Fruit fly (Drosophila melanogaster) whole organism, wandering third instar larva: Measurements from ENCODE around the gene Tom40.

Source experiments
- Abd-B ChIP-seq: fragments of >200 bp; optimal IDR thresholded peaks from 2 replicates; lab custom pipeline; 2017; ENCODE audit warnings: missing biosample characterization, missing genetic modification characterization
- CG32264 ChIP-seq: fragments of 200-800 bp; sonication (Bioruptor generic); optimal IDR thresholded peaks from 2 replicates; lab custom pipeline; 2016; ENCODE audit warnings: missing biosample characterization, missing genetic modification characterization
- CG9705 ChIP-seq: fragments of 200-800 bp; sonication (Bioruptor generic); optimal IDR thresholded peaks from 2 replicates; lab custom pipeline; 2018; ENCODE audit warnings: missing biosample characterization, mild to moderate bottlenecking, missing genetic modification characterization
- CrebA ChIP-seq: fragments of 200-800 bp; sonication (Bioruptor generic); optimal IDR thresholded peaks from 2 replicates; lab custom pipeline; 2016; ENCODE audit warnings: missing biosample characterization, mild to moderate bottlenecking, missing genetic modification characterization, borderline replicate concordance
- Dfd ChIP-seq: fragments of >200 bp; optimal IDR thresholded peaks from 2 replicates; lab custom pipeline; 2017; ENCODE audit warnings: missing biosample characterization, missing genetic modification characterization
- Dif ChIP-seq: fragments of 200-275, 200-300 bp; sonication (Bioruptor generic); optimal IDR thresholded peaks from 2 replicates; lab custom pipeline; 2018; ENCODE audit warnings: missing biosample characterization, missing genetic modification characterization; ENCODE audit not compliant: partially characterized antibody
- GATAd ChIP-seq: sonication (Bioruptor generic); optimal IDR thresholded peaks from 2 replicates; lab custom pipeline; 2016; ENCODE audit warnings: missing biosample characterization, missing genetic modification characterization
- HLH106 ChIP-seq: fragments of 200-800 bp; optimal IDR thresholded peaks from 3 replicates; lab custom pipeline; 2019; ENCODE audit warnings: missing biosample characterization, mild to moderate bottlenecking, missing genetic modification characterization, moderate library complexity
- Hnf4 ChIP-seq: fragments of 200-800 bp; sonication (Bioruptor generic); optimal IDR thresholded peaks from 2 replicates; lab custom pipeline; 2016; ENCODE audit warnings: missing biosample characterization, mild to moderate bottlenecking, missing genetic modification characterization
- Hr78 ChIP-seq: fragments of >200 bp; optimal IDR thresholded peaks from 2 replicates; lab custom pipeline; 2017; ENCODE audit warnings: missing biosample characterization, missing genetic modification characterization
- Hr83 ChIP-seq: fragments of 200-300 bp; sonication (Bioruptor generic); optimal IDR thresholded peaks from 2 replicates; lab custom pipeline; 2016; ENCODE audit warnings: missing biosample characterization, mild to moderate bottlenecking, missing genetic modification characterization, moderate library complexity; ENCODE audit not compliant: poor library complexity, severe bottlenecking
- Jra ChIP-seq: sonication (Bioruptor generic); optimal IDR thresholded peaks from 2 replicates; lab custom pipeline; 2016; ENCODE audit warnings: missing biosample characterization, missing genetic modification characterization
- Mio ChIP-seq: sonication (Bioruptor generic); optimal IDR thresholded peaks from 2 replicates; lab custom pipeline; 2016; ENCODE audit warnings: missing biosample characterization, missing genetic modification characterization
- Myc ChIP-seq: fragments of >200 bp; optimal IDR thresholded peaks from 2 replicates; lab custom pipeline; 2017
- N ChIP-seq: fragments of >200 bp; optimal IDR thresholded peaks from 2 replicates; lab custom pipeline; 2018; ENCODE audit warnings: missing biosample characterization, missing external identifiers, missing genetic modification characterization
- OdsH ChIP-seq: fragments of 200-800 bp; sonication (Bioruptor generic); optimal IDR thresholded peaks from 2 replicates; lab custom pipeline; 2016; ENCODE audit warnings: missing biosample characterization, mild to moderate bottlenecking, missing genetic modification characterization
- Rel ChIP-seq, 2 experiments: fragments of 200-800 bp; sonication (Bioruptor generic) in 1 of 2; optimal IDR thresholded peaks; 2 replicates in 1 of 2; 3 replicates in 1 of 2; lab custom pipeline; 2016 to 2019; ENCODE audit warnings: mild to moderate bottlenecking in 2 of 2, missing biosample characterization in 2 of 2, missing genetic modification characterization in 2 of 2, moderate library complexity in 1 of 2
- Sp1 ChIP-seq: fragments of 200-800 bp; sonication (Bioruptor generic); optimal IDR thresholded peaks from 3 replicates; lab custom pipeline; 2019; ENCODE audit warnings: missing biosample characterization, mild to moderate bottlenecking, missing genetic modification characterization, moderate library complexity
- Vsx2 ChIP-seq: fragments of 200-300, 225-300 bp; sonication (Bioruptor generic); optimal IDR thresholded peaks from 2 replicates; lab custom pipeline; 2018; ENCODE audit warnings: missing biosample characterization, missing genetic modification characterization; ENCODE audit not compliant: partially characterized antibody
- br ChIP-seq: fragments of 200-800 bp; sonication (Bioruptor generic); optimal IDR thresholded peaks from 2 replicates; lab custom pipeline; 2016; ENCODE audit warnings: missing biosample characterization, missing genetic modification characterization
- brk ChIP-seq: fragments of 200-800 bp; sonication (Bioruptor generic); optimal IDR thresholded peaks from 2 replicates; lab custom pipeline; 2016; ENCODE audit warnings: missing biosample characterization, mild to moderate bottlenecking, missing genetic modification characterization
- dl ChIP-seq, 2 experiments: fragments of 175-275, 200-275 bp in 1 of 2; fragments of 200-275 bp in 1 of 2; sonication (Bioruptor generic); optimal IDR thresholded peaks; lab custom pipeline; 2018; ENCODE audit warnings: mild to moderate bottlenecking in 2 of 2, missing biosample characterization in 2 of 2, missing genetic modification characterization in 2 of 2, moderate library complexity in 2 of 2; ENCODE audit not compliant: partially characterized antibody in 2 of 2, insufficient read depth in 1 of 2
- dmrt93B ChIP-seq: fragments of 200-800 bp; sonication (Bioruptor generic); optimal IDR thresholded peaks from 2 replicates; lab custom pipeline; 2018; ENCODE audit warnings: missing biosample characterization, mild to moderate bottlenecking, missing genetic modification characterization
- dsf ChIP-seq: sonication (Bioruptor generic); optimal IDR thresholded peaks from 2 replicates; lab custom pipeline; 2016; ENCODE audit warnings: missing biosample characterization, missing genetic modification characterization, borderline replicate concordance
- ey ChIP-seq: fragments of 200-800 bp; sonication (Bioruptor generic); optimal IDR thresholded peaks from 2 replicates; lab custom pipeline; 2016; ENCODE audit warnings: missing biosample characterization, missing genetic modification characterization
- foxo ChIP-seq, 2 experiments: fragments of 200-800 bp; sonication (Bioruptor generic); optimal IDR thresholded peaks; 2 replicates in 1 of 2; 3 replicates in 1 of 2; lab custom pipeline; 2016 to 2017; ENCODE audit warnings: missing biosample characterization in 2 of 2, missing genetic modification characterization in 2 of 2
- fru ChIP-seq: fragments of 200-800 bp; sonication (Bioruptor generic); optimal IDR thresholded peaks from 3 replicates; lab custom pipeline; 2016; ENCODE audit warnings: missing biosample characterization, mild to moderate bottlenecking, missing genetic modification characterization
- h ChIP-seq: fragments of 200-800 bp; sonication (Bioruptor generic); optimal IDR thresholded peaks from 3 replicates; lab custom pipeline; 2016; ENCODE audit warnings: missing biosample characterization, mild to moderate bottlenecking, missing genetic modification characterization
- jim ChIP-seq: fragments of 175-275, 200-325 bp; sonication (Bioruptor generic); optimal IDR thresholded peaks from 2 replicates; lab custom pipeline; 2016; ENCODE audit warnings: missing biosample characterization, mild to moderate bottlenecking, missing genetic modification characterization
- lola ChIP-seq: fragments of >200 bp; optimal IDR thresholded peaks from 2 replicates; lab custom pipeline; 2017; ENCODE audit warnings: missing biosample characterization, missing genetic modification characterization
- pan ChIP-seq: fragments of >200 bp; optimal IDR thresholded peaks from 2 replicates; lab custom pipeline; 2017
- psq ChIP-seq: fragments of 200-800 bp; sonication (Bioruptor generic); optimal IDR thresholded peaks from 3 replicates; lab custom pipeline; 2017; ENCODE audit warnings: missing biosample characterization, mild to moderate bottlenecking, missing genetic modification characterization, moderate library complexity
- rgr ChIP-seq: fragments of 200-800 bp; sonication (Bioruptor generic); optimal IDR thresholded peaks from 3 replicates; lab custom pipeline; 2016; ENCODE audit warnings: missing biosample characterization, mild to moderate bottlenecking, missing genetic modification characterization
- sage ChIP-seq: fragments of 200-800 bp; sonication (Bioruptor generic); optimal IDR thresholded peaks from 2 replicates; lab custom pipeline; 2016; ENCODE audit warnings: missing biosample characterization, mild to moderate bottlenecking, missing genetic modification characterization
- sv ChIP-seq: fragments of 200-800 bp; sonication (Bioruptor generic); optimal IDR thresholded peaks from 3 replicates; lab custom pipeline; 2016; ENCODE audit warnings: missing biosample characterization, missing genetic modification characterization
- tai ChIP-seq: sonication (Bioruptor generic); optimal IDR thresholded peaks from 2 replicates; lab custom pipeline; 2016; ENCODE audit warnings: missing biosample characterization, missing genetic modification characterization
- usp ChIP-seq: fragments of >200 bp; optimal IDR thresholded peaks from 2 replicates; lab custom pipeline; 2017; ENCODE audit warnings: missing biosample characterization, missing genetic modification characterization
- woc ChIP-seq: sonication (Bioruptor generic); optimal IDR thresholded peaks from 2 replicates; lab custom pipeline; 2016; ENCODE audit warnings: missing biosample characterization, mild to moderate bottlenecking, missing genetic modification characterization

Gene Tom40

dm6 chrX:7703865-7704221, 32.9 kb upstream of the Tom40 start:
- TF ChIP-seq tai (no peak), Dif (GFP tag; lab: Kevin White, UChicago) (no peak)
- TF ChIP-seq, all 38 proteins: peak for 0

- TF ChIP-seq foxo (GFP tag; optimal IDR thresholded peaks at IDR 0.05; lab: Kevin White, UChicago) (peak in 1 of 2 experiments; percentile 2), Rel (GFP tag; optimal IDR thresholded peaks at IDR 0.05; lab: Kevin White, UChicago) (no peak), Rel (tag; optimal IDR thresholded peaks at IDR 0.05; lab: Kevin White, UChicago) (peak; percentile 97), Dfd (GFP tag; lab: Kevin White, UChicago) (no peak), dmrt93B (GFP tag; lab: Kevin White, UChicago) (no peak), psq (GFP tag; lab: Kevin White, UChicago) (no peak), fru (GFP tag; lab: Kevin White, UChicago) (peak; percentile 1)
These were observed 32.2 kb upstream of the Tom40 start for dm6 chrX:7704262-7705174.

dm6 chrX:7705175-7706097, 31.3 kb upstream of the Tom40 start:
- peak; percentile 94 for TF ChIP-seq Sp1 (GFP tag; lab: Kevin White, UChicago)
- TF ChIP-seq ey, result peak; percentile 91
- TF ChIP-seq Jra (GFP tag; lab: Kevin White, UChicago), result peak; percentile 49
- peak; percentile 72 for TF ChIP-seq Hnf4 (GFP tag; lab: Kevin White, UChicago)
- TF ChIP-seq h (GFP tag; lab: Kevin White, UChicago), result peak; percentile 95
- TF ChIP-seq br (GFP tag; lab: Kevin White, UChicago), result peak; percentile 86
- TF ChIP-seq usp, result no peak
- TF ChIP-seq lola (GFP tag; lab: Kevin White, UChicago), result no peak
- TF ChIP-seq CrebA (GFP tag; lab: Kevin White, UChicago), result no peak
- peak; percentile 14 for TF ChIP-seq dsf (GFP tag; lab: Kevin White, UChicago)
- TF ChIP-seq psq (GFP tag; lab: Kevin White, UChicago), result peak; percentile 92
- TF ChIP-seq Mio (GFP tag; lab: Kevin White, UChicago), result peak; percentile 11
- no peak for TF ChIP-seq Hr78 (GFP tag; lab: Kevin White, UChicago)
- peak; percentile 94 for TF ChIP-seq fru (GFP tag; lab: Kevin White, UChicago)
- TF ChIP-seq Dfd (GFP tag; lab: Kevin White, UChicago), result peak; percentile 30
- peak; percentile 80 for TF ChIP-seq brk (GFP tag; lab: Kevin White, UChicago)
- peak; percentile 36 for TF ChIP-seq CG32264
- peak; percentile 93 for TF ChIP-seq dmrt93B (GFP tag; lab: Kevin White, UChicago)
- no peak for TF ChIP-seq jim (GFP tag; lab: Kevin White, UChicago)
- no peak for TF ChIP-seq Myc
- TF ChIP-seq GATAd (GFP tag; lab: Kevin White, UChicago), result peak; percentile 29
- TF ChIP-seq foxo (GFP tag; optimal IDR thresholded peaks at IDR 0.05; lab: Kevin White, UChicago), result peak in 1 of 2 experiments; percentile 96
- peak; percentile 36 for TF ChIP-seq Rel (GFP tag; optimal IDR thresholded peaks at IDR 0.05; lab: Kevin White, UChicago)
- no peak for TF ChIP-seq Rel (tag; optimal IDR thresholded peaks at IDR 0.05; lab: Kevin White, UChicago)
- peak; percentile 57 for TF ChIP-seq sage
- TF ChIP-seq rgr, result peak; percentile 95
- TF ChIP-seq sv, result peak; percentile 91
- TF ChIP-seq woc (GFP tag; lab: Kevin White, UChicago), result peak; percentile 73
- TF ChIP-seq Vsx2 (GFP tag; lab: Kevin White, UChicago), result peak; percentile 59
- peak; percentile 46 for TF ChIP-seq tai
- TF ChIP-seq HLH106 (tag; lab: Kevin White, UChicago), result peak; percentile 94
- peak; percentile 94 for TF ChIP-seq OdsH (GFP tag; lab: Kevin White, UChicago)
- peak; percentile 11 for TF ChIP-seq Hr83
- no peak for TF ChIP-seq N (GFP tag; lab: Kevin White, UChicago)
- peak; percentile 78 to 85 for TF ChIP-seq dl (GFP tag; optimal IDR thresholded peaks at IDR 0.05; lab: Kevin White, UChicago; ENCODE audit: insufficient read depth in 1 of 2, partially characterized antibody in 2 of 2)
- peak; percentile 82 for TF ChIP-seq CG9705 (GFP tag; lab: Kevin White, UChicago)
- TF ChIP-seq Abd-B, result no peak
- no peak for TF ChIP-seq pan
- peak; percentile 86 for TF ChIP-seq Dif (GFP tag; lab: Kevin White, UChicago)
- TF ChIP-seq, all 38 proteins: peak for 29
